Worm (Caenorhabditis elegans) whole organism, early embryonic: ENCODE data around the gene Y82E9BL.6.

ENCODE experiments used
- B0310.2 ChIP-seq: sonication (generic microtip); optimal IDR thresholded peaks from 2 replicates; lab custom pipeline; 2016; ENCODE audit warnings: mild to moderate bottlenecking, missing genetic modification characterization, missing compliant biosample characterization
- F13C5.2 ChIP-seq: sonication (generic microtip); optimal IDR thresholded peaks from 2 replicates; lab custom pipeline; 2017; ENCODE audit warnings: mild to moderate bottlenecking, missing genetic modification characterization, inconsistent platforms, missing compliant biosample characterization
- aly-1 ChIP-seq: sonication (generic microtip); optimal IDR thresholded peaks from 2 replicates; lab custom pipeline; 2016; ENCODE audit warnings: missing genetic modification characterization, missing compliant biosample characterization
- ama-1 ChIP-seq: fragments of 150-350 bp; optimal IDR thresholded peaks from 2 replicates; lab custom pipeline; 2014
- ceh-13 ChIP-seq: fragments of 200-800 bp; sonication (Bioruptor generic); optimal IDR thresholded peaks from 2 replicates; lab custom pipeline; 2018; ENCODE audit warnings: mild to moderate bottlenecking, missing genetic modification characterization, missing compliant biosample characterization
- ceh-36 ChIP-seq: sonication (generic microtip); optimal IDR thresholded peaks from 2 replicates; lab custom pipeline; 2016; ENCODE audit warnings: missing genetic modification characterization, inconsistent platforms, missing compliant biosample characterization
- ets-7 ChIP-seq: sonication (generic microtip); optimal IDR thresholded peaks from 2 replicates; lab custom pipeline; 2016; ENCODE audit warnings: missing genotype, missing genetic modification characterization, missing compliant biosample characterization
- flt-1 ChIP-seq: fragments of 200-800 bp; sonication (Bioruptor generic); IDR thresholded peaks from 2 replicates; pipeline ENCODE4 v1.3.6; 2022; ENCODE audit warnings: missing genetic modification characterization, missing compliant biosample characterization
- hmbx-1 ChIP-seq: sonication (generic microtip); optimal IDR thresholded peaks from 2 replicates; lab custom pipeline; 2016; ENCODE audit warnings: mild to moderate bottlenecking, missing genetic modification characterization, missing compliant biosample characterization
- hmg-4 ChIP-seq: fragments of 200-800 bp; sonication (Bioruptor generic); optimal IDR thresholded peaks from 2 replicates; lab custom pipeline; 2018; ENCODE audit warnings: mild to moderate bottlenecking, missing genetic modification characterization, missing compliant biosample characterization
- hnd-1 ChIP-seq: sonication (generic microtip); optimal IDR thresholded peaks from 2 replicates; lab custom pipeline; 2016; ENCODE audit warnings: missing genetic modification characterization, missing compliant biosample characterization
- pes-1 ChIP-seq: fragments of 200-800 bp; sonication (Bioruptor generic); IDR thresholded peaks from 2 replicates; pipeline ENCODE4 v1.3.6; 2022; ENCODE audit warnings: missing genetic modification reagents, missing genetic modification characterization, missing compliant biosample characterization
- scrt-1 ChIP-seq: fragments of 200-800 bp; sonication (Bioruptor generic); IDR thresholded peaks from 2 replicates; pipeline ENCODE4 v1.3.6; 2022; ENCODE audit warnings: missing genetic modification characterization, missing compliant biosample characterization
- sea-1 ChIP-seq: fragments of 200-800 bp; sonication (Bioruptor generic); conservative IDR thresholded peaks from 2 replicates; pipeline ENCODE4 v1.3.6; 2022; ENCODE audit warnings: missing genetic modification characterization, missing compliant biosample characterization
- tbx-11 ChIP-seq: fragments of 200-800 bp; sonication (Bioruptor generic); IDR thresholded peaks from 2 replicates; pipeline ENCODE4 v1.3.6; 2022; ENCODE audit warnings: missing genetic modification characterization, missing compliant biosample characterization
- tbx-37 ChIP-seq: fragments of 200-800 bp; sonication (Bioruptor generic); conservative IDR thresholded peaks from 2 replicates; pipeline ENCODE4 v1.3.6; 2022; ENCODE audit warnings: missing genetic modification reagents, missing genetic modification characterization, missing compliant biosample characterization
- tra-4 ChIP-seq: sonication (generic microtip); optimal IDR thresholded peaks from 2 replicates; lab custom pipeline; 2017; ENCODE audit warnings: missing genetic modification characterization, missing compliant biosample characterization

Gene Y82E9BL.6

DNA sequence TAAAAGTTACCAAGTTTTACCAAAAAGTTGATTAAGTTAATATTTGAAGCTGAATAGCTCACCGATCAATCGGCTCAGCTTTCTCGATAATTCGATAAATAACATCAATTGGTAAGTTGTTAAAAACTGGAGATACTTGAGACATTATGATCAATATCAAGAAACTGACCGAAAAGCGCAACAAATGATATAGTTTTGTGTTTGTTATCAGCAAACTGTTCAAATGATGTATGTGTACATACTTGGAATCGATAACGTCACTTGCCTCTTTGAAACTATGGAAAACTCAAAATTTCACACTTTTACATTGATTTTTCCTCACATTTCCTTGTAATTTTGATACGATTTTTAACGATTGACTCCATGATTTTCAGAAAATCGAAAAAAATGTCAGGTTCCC lies 30.6 kb downstream of the Y82E9BL.6 start, which contains the start of the genes fbxa-80 and fbxa-19:
Gene fbxa-80, minus strand, starts transcription at position 173 of the 400 bp plus-strand sequence.
Gene fbxa-19, plus strand, starts transcription at position 364 of the 400 bp plus-strand sequence.
- TF ChIP-seq ama-1 (lab: Kevin White, UChicago) (no peak), tra-4 (tag; lab: Kevin White, UChicago) (no peak), tbx-37 (GFP tag; lab: Robert Waterston, UW) (no peak), tbx-11 (GFP tag; lab: Robert Waterston, UW) (no peak), hnd-1 (tag; lab: Kevin White, UChicago) (no peak), ceh-36 (tag; lab: Kevin White, UChicago) (no peak), flt-1 (GFP tag; lab: Robert Waterston, UW) (no peak), hmbx-1 (no peak), ceh-13 (no peak), hmg-4 (GFP tag; lab: Kevin White, UChicago) (no peak), B0310.2 (tag; lab: Kevin White, UChicago) (no peak), sea-1 (GFP tag; lab: Robert Waterston, UW) (no peak), pes-1 (GFP tag; lab: Robert Waterston, UW) (no peak)

DNA sequence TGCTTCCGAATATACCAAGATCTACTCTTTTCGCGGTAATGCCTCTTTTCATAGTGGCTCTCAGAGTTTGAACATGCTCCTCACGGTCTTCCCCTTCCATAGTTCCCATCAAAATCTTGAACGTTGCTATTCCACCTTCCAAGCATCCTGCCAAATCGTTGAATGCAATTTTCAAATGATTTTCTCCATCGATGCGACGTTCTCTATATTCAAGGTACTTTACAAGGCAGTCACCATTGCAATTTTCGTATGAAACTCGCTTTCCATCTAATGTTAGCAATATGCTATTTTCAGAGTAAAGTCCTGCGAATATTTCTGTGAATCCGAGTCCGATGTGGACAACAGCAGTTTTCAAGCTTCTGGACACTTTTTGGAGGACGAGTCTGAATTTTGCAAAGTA lies 31.3 kb downstream of the Y82E9BL.6 start:
- TF ChIP-seq aly-1 (tag; lab: Kevin White, UChicago) = no peak
- TF ChIP-seq ama-1 (lab: Kevin White, UChicago) = no peak
- no peak for TF ChIP-seq tra-4 (tag; lab: Kevin White, UChicago)
- no peak for TF ChIP-seq pes-1 (GFP tag; lab: Robert Waterston, UW)
- TF ChIP-seq tbx-11 (GFP tag; lab: Robert Waterston, UW) = no peak

DNA sequence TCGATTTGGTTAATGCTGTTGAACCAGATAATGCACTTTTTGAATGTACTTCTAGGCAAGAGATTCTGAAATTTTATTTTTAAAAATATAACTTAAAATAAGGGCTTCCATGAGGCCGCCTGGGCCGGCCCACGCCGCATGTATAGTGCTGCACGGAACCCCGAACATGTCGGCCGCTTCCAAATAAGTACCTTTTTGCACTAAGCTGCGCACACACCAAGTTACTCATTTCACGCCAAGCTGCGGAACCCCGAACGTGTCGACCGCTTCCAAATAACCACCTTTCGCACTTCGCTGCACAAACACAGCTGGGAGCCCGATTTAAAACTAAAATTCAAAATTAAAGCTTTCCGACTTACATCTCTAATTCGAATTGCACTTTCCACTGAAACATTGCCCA lies 34.2 kb downstream of the Y82E9BL.6 start:
- TF ChIP-seq tbx-11 (GFP tag; lab: Robert Waterston, UW) = no peak
- no peak for TF ChIP-seq pes-1 (GFP tag; lab: Robert Waterston, UW)
- no peak for TF ChIP-seq B0310.2 (tag; lab: Kevin White, UChicago)
- TF ChIP-seq sea-1 (GFP tag; lab: Robert Waterston, UW) = no peak
- no peak for TF ChIP-seq hnd-1 (tag; lab: Kevin White, UChicago)
- no peak for TF ChIP-seq ets-7 (tag; lab: Kevin White, UChicago)

ce11 chrIII:1308887-1309286 lies 36.7 kb downstream of the Y82E9BL.6 start, which contains the start of gene Y82E9BL.12:
TSS of gene Y82E9BL.12 (plus strand) at chrIII:1309187.
- no peak for TF ChIP-seq B0310.2 (tag; lab: Kevin White, UChicago)
- TF ChIP-seq ceh-13 = no peak
- TF ChIP-seq aly-1 (tag; lab: Kevin White, UChicago) = no peak
- no peak for TF ChIP-seq hmbx-1
- no peak for TF ChIP-seq hnd-1 (tag; lab: Kevin White, UChicago)
- no peak for TF ChIP-seq tra-4 (tag; lab: Kevin White, UChicago)
- no peak for TF ChIP-seq ceh-36 (tag; lab: Kevin White, UChicago)
- no peak for TF ChIP-seq pes-1 (GFP tag; lab: Robert Waterston, UW)
- TF ChIP-seq scrt-1 (GFP tag; lab: Robert Waterston, UW) = no peak

- TF ChIP-seq tbx-37 (GFP tag; lab: Robert Waterston, UW) = no peak
- no peak for TF ChIP-seq B0310.2 (tag; lab: Kevin White, UChicago)
- TF ChIP-seq tbx-11 (GFP tag; lab: Robert Waterston, UW) = no peak
- TF ChIP-seq ceh-36 (tag; lab: Kevin White, UChicago) = no peak
- TF ChIP-seq aly-1 (tag; lab: Kevin White, UChicago) = no peak
- no peak for TF ChIP-seq ama-1 (lab: Kevin White, UChicago)
- no peak for TF ChIP-seq pes-1 (GFP tag; lab: Robert Waterston, UW)
- TF ChIP-seq sea-1 (GFP tag; lab: Robert Waterston, UW) = no peak
These were observed 37.4 kb downstream of the Y82E9BL.6 start, which contains the start of gene fbxa-79 for ce11 chrIII:1308209-1308608. TSS of gene fbxa-79 (minus strand) at chrIII:1308294.

DNA sequence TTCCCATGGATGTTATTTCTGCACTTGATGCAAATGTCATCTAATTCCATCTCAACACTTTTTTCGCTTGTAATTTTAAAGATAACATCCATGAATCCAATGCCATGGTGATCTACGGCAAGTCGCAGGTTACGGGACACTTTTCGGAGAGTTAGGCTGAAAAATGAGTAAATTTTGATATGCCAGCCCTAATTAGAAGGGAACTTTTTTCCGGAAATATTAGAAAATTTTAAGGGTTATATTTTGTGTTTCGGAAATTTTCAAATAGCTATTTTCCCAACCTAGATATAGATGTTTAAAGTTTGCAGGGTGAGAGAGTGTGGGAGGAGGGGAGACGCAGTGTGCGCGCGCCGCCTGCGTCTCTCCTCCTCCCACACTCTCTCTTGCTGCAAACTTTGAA lies 38.3 kb downstream of the Y82E9BL.6 start:
- TF ChIP-seq aly-1 (tag; lab: Kevin White, UChicago) = no peak
- TF ChIP-seq hnd-1 (tag; lab: Kevin White, UChicago) = no peak
- no peak for TF ChIP-seq tbx-11 (GFP tag; lab: Robert Waterston, UW)
- TF ChIP-seq tbx-37 (GFP tag; lab: Robert Waterston, UW) = no peak
- no peak for TF ChIP-seq ceh-36 (tag; lab: Kevin White, UChicago)
- TF ChIP-seq F13C5.2 = no peak
- TF ChIP-seq ama-1 (lab: Kevin White, UChicago) = no peak
- no peak for TF ChIP-seq B0310.2 (tag; lab: Kevin White, UChicago)
- no peak for TF ChIP-seq pes-1 (GFP tag; lab: Robert Waterston, UW)
- no peak for TF ChIP-seq ceh-13

DNA sequence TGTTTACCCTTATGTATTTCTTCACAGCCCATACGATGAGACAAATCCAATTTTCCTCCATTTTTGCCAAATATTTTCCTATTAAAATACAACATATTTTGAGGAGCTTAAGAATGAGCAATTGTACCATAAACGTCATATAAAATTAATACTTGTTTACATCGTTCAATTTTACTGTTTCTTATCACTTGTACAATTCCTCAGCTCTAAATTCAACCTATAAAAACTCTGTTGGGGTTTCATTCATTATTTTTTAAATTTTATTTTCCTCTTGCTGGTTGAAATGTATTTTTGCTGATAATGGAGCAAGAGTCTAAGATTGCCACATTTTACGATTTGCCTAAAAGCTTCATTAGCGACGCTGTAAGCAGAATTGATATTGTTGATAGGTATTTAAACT lies 42.2 kb downstream of the Y82E9BL.6 start, which contains the start of gene fbxa-75:
Gene fbxa-75, plus strand, starts transcription at position 301 of the 400 bp plus-strand sequence.
- TF ChIP-seq B0310.2 (tag; lab: Kevin White, UChicago) (no peak), pes-1 (GFP tag; lab: Robert Waterston, UW) (no peak), tbx-37 (GFP tag; lab: Robert Waterston, UW) (no peak), hmg-4 (GFP tag; lab: Kevin White, UChicago) (no peak), hnd-1 (tag; lab: Kevin White, UChicago) (no peak), sea-1 (GFP tag; lab: Robert Waterston, UW) (no peak), tra-4 (tag; lab: Kevin White, UChicago) (no peak), hmbx-1 (no peak), ceh-36 (tag; lab: Kevin White, UChicago) (no peak), scrt-1 (GFP tag; lab: Robert Waterston, UW) (no peak), F13C5.2 (no peak)

ce11 chrIII:1297604-1298003 lies 48.0 kb downstream of the Y82E9BL.6 start, which contains the start of gene fbxa-28:
TSS of gene fbxa-28 (plus strand) at chrIII:1297904.
- TF ChIP-seq hmbx-1 (no peak), ama-1 (lab: Kevin White, UChicago) (no peak), F13C5.2 (no peak), B0310.2 (tag; lab: Kevin White, UChicago) (no peak), ceh-36 (tag; lab: Kevin White, UChicago) (no peak), ceh-13 (no peak), scrt-1 (GFP tag; lab: Robert Waterston, UW) (no peak), tbx-37 (GFP tag; lab: Robert Waterston, UW) (no peak), hmg-4 (GFP tag; lab: Kevin White, UChicago) (no peak), pes-1 (GFP tag; lab: Robert Waterston, UW) (no peak), tra-4 (tag; lab: Kevin White, UChicago) (no peak), flt-1 (GFP tag; lab: Robert Waterston, UW) (no peak)
